Fruit fly (Drosophila melanogaster) whole organism, adult: ENCODE data around the gene QIL1.

Source experiments
- CG11617 ChIP-seq: fragments of 200-800 bp; sonication (Bioruptor generic); optimal IDR thresholded peaks from 2 replicates; lab custom pipeline; 2017; ENCODE audit warnings: mild to moderate bottlenecking, missing biosample characterization, missing genetic modification reagents, missing genetic modification characterization
- CG12768 ChIP-seq: fragments of 200-800 bp; sonication (Bioruptor generic); optimal IDR thresholded peaks from 2 replicates; lab custom pipeline; 2017; ENCODE audit warnings: missing biosample characterization, missing genetic modification characterization, mild to moderate bottlenecking, moderate library complexity, missing genetic modification reagents
- CG14711 ChIP-seq: fragments of 200-800 bp; sonication (Bioruptor generic); optimal IDR thresholded peaks from 2 replicates; lab custom pipeline; 2018; ENCODE audit warnings: missing biosample characterization, mild to moderate bottlenecking, missing genetic modification characterization, moderate library complexity
- CG1620 ChIP-seq: fragments of 200-800 bp; sonication (Bioruptor generic); optimal IDR thresholded peaks from 2 replicates; lab custom pipeline; 2016; ENCODE audit warnings: missing biosample characterization, missing genetic modification characterization
- CG33017 ChIP-seq: fragments of 200-800 bp; sonication (Bioruptor generic); optimal IDR thresholded peaks from 2 replicates; lab custom pipeline; 2018; ENCODE audit warnings: missing biosample characterization, mild to moderate bottlenecking, missing genetic modification characterization, moderate library complexity
- CG5204 ChIP-seq: fragments of 200-800 bp; sonication (Bioruptor generic); optimal IDR thresholded peaks from 2 replicates; lab custom pipeline; 2016; ENCODE audit warnings: missing biosample characterization, missing genetic modification characterization
- CG7045 ChIP-seq: fragments of 200-800 bp; sonication (Bioruptor generic); optimal IDR thresholded peaks from 2 replicates; lab custom pipeline; 2017; ENCODE audit warnings: missing biosample characterization, mild to moderate bottlenecking, missing genetic modification characterization
- CG7101 ChIP-seq: fragments of 200-800 bp; sonication (Bioruptor generic); optimal IDR thresholded peaks from 2 replicates; lab custom pipeline; 2018; ENCODE audit warnings: missing biosample characterization, mild to moderate bottlenecking, missing genetic modification characterization, moderate library complexity
- Clk ChIP-seq: fragments of 200-800 bp; sonication (Bioruptor generic); optimal IDR thresholded peaks from 2 replicates; lab custom pipeline; 2017; ENCODE audit warnings: missing biosample characterization, missing genetic modification characterization
- Crg-1 ChIP-seq: fragments of 200-800 bp; sonication (Bioruptor generic); optimal IDR thresholded peaks from 2 replicates; lab custom pipeline; 2016; ENCODE audit warnings: missing biosample characterization, missing genetic modification characterization
- Hr96 ChIP-seq: fragments of 200-800 bp; sonication (Bioruptor generic); optimal IDR thresholded peaks from 2 replicates; lab custom pipeline; 2016; ENCODE audit warnings: missing biosample characterization, missing genetic modification characterization
- Mnt ChIP-seq: fragments of 200-800 bp; sonication (Bioruptor generic); optimal IDR thresholded peaks from 2 replicates; lab custom pipeline; 2016; ENCODE audit warnings: missing biosample characterization, mild to moderate bottlenecking, missing genetic modification characterization
- bab1 ChIP-seq: fragments of 200-800 bp; sonication (Bioruptor generic); optimal IDR thresholded peaks from 3 replicates; lab custom pipeline; 2019; ENCODE audit warnings: missing biosample characterization, mild to moderate bottlenecking, missing genetic modification characterization, moderate library complexity
- cic ChIP-seq: fragments of 200-800 bp; sonication (Bioruptor generic); optimal IDR thresholded peaks from 2 replicates; lab custom pipeline; 2017; ENCODE audit warnings: missing biosample characterization, mild to moderate bottlenecking, missing genetic modification characterization, moderate library complexity
- cnc ChIP-seq, 2 experiments: fragments of >200 bp; optimal IDR thresholded peaks; 2 replicates each; lab custom pipeline; 2017
- kay ChIP-seq: fragments of 200-800 bp; sonication (Bioruptor generic); peaks from one replicate; lab custom pipeline; 2016; ENCODE audit warnings: missing biosample characterization, missing genetic modification characterization, borderline replicate concordance
- ovo ChIP-seq: fragments of 200-800 bp; sonication (Bioruptor generic); optimal IDR thresholded peaks from 2 replicates; lab custom pipeline; 2016; ENCODE audit warnings: missing biosample characterization, missing genetic modification characterization
- pad ChIP-seq: fragments of 200-800 bp; sonication (Bioruptor generic); optimal IDR thresholded peaks from 3 replicates; lab custom pipeline; 2017; ENCODE audit warnings: missing biosample characterization, missing genetic modification characterization, mild to moderate bottlenecking, moderate library complexity, missing genetic modification reagents
- tj ChIP-seq: fragments of 200-800 bp; sonication (Bioruptor generic); optimal IDR thresholded peaks from 3 replicates; lab custom pipeline; 2017; ENCODE audit warnings: missing biosample characterization, mild to moderate bottlenecking, missing genetic modification characterization, moderate library complexity
- toe ChIP-seq: fragments of 200-800 bp; sonication (Bioruptor generic); optimal IDR thresholded peaks from 2 replicates; lab custom pipeline; 2016; ENCODE audit warnings: missing biosample characterization, missing genetic modification characterization

Gene QIL1

DNA sequence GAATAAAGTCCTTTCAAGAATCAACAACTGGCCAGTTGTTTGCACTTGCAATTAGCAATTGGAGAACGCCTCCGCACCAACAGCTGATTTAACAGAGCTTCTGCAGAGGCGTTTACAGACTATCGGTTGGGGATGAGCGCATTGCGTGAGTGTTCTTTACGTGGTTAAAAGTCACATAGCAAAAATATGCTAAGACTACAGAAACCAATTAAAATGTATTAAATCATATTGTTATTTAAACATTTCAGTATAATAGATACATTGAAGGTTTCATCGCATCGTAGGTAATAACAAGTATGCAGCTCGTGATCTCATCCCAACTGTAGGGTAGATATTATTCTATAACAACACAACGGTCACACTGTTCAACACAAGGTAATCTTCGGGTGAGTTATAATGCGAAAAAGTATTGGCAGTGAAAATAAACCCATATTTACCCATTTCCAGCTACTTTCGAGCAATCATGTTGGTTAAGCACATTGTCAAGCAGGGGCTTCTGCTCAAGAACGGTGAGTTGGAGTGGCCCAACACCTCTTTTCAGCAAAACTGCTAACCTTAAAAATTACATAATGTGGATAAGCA, 40.5 kb upstream of the QIL1 start, which contains the start of the genes Sec3 and COX7B:
Gene Sec3 (minus strand): TSS at position 86 of the 582 bp plus-strand sequence.
Gene COX7B (plus strand): TSS at position 346 of the 582 bp plus-strand sequence.
- TF ChIP-seq Hr96 (GFP tag; lab: Kevin White, UChicago) (peak; percentile 51), CG33017 (tag; lab: Kevin White, UChicago) (peak; percentile 53), CG7045 (peak; percentile 45), CG1620 (peak; percentile 80), CG5204 (GFP tag; lab: Kevin White, UChicago) (no peak), cic (GFP tag; lab: Kevin White, UChicago) (no peak), Crg-1 (GFP tag; lab: Kevin White, UChicago) (peak; percentile 68), cnc (optimal IDR thresholded peaks at IDR 0.05; lab: Kevin White, UChicago) (no peak), CG7101 (tag; lab: Kevin White, UChicago) (peak; percentile 79), Mnt (GFP tag; lab: Kevin White, UChicago) (peak; percentile 72), CG12768 (GFP tag; lab: Kevin White, UChicago) (peak; percentile 64), CG14711 (peak; percentile 66), Clk (no peak), ovo (GFP tag; lab: Kevin White, UChicago) (peak; percentile 11), pad (GFP tag; lab: Kevin White, UChicago) (peak; percentile 51), tj (GFP tag; lab: Kevin White, UChicago) (peak; percentile 49), CG11617 (peak; percentile 67), bab1 (peak; percentile 87), toe (GFP tag; lab: Kevin White, UChicago) (peak; percentile 83), kay (no peak)

DNA sequence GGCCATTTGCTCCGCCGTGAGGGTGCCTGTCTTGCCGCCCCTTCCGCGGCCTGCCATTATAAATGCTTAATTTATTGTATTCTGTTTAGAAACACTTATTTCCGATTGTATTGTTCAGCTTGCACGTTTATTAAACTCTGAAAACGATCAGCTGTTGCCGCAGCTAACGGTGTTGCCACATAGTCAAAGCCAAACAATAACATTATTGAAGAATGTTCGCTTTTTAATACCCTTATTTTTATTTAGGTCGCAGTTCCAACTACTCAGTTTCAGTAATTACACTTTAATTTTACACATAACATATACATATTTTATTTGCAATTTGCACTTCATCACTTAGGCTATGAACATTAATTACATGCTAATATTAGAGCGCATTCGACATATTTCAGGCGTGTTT, 38.7 kb upstream of the QIL1 start, which contains the start of gene Polr3G:
Gene Polr3G (minus strand): TSS at position 118 of the 400 bp plus-strand sequence.
- TF ChIP-seq Mnt (GFP tag; lab: Kevin White, UChicago), result peak; percentile 4
- peak; percentile 21 for TF ChIP-seq bab1
- TF ChIP-seq CG7045, result no peak
- TF ChIP-seq CG7101 (tag; lab: Kevin White, UChicago), result peak; percentile 10
- TF ChIP-seq CG11617, result peak; percentile 18
- no peak for TF ChIP-seq kay
- TF ChIP-seq CG33017 (tag; lab: Kevin White, UChicago), result no peak

DNA sequence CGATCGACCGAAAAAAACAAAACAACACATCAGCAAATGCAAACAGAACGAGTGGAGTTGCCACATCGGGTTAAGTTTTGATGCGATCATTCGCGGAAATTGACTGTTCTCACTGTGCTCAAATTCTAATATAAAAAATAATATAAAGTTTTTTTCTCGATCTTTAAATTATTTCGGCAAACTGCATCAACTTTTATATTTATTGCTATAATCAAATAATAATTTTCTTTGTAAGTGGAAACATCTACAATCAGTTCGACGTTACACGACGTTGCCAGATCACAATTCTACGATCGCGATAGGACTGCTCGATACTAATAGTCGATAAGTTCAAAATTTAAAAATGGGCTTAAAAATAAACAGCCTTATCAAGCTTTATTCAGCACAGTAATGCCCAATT, 37.0 kb upstream of the QIL1 start, which contains the start of gene Gorab:
Gene Gorab (minus strand): TSS at position 58 of the 400 bp plus-strand sequence.
- TF ChIP-seq cic (GFP tag; lab: Kevin White, UChicago), result no peak
- TF ChIP-seq CG14711, result peak; percentile 82
- TF ChIP-seq Hr96 (GFP tag; lab: Kevin White, UChicago), result peak; percentile 55
- peak; percentile 87 for TF ChIP-seq CG1620
- TF ChIP-seq bab1, result peak; percentile 88
- TF ChIP-seq CG11617, result peak; percentile 74
- peak; percentile 58 for TF ChIP-seq Clk
- peak; percentile 73 for TF ChIP-seq CG7045
- TF ChIP-seq ovo (GFP tag; lab: Kevin White, UChicago), result peak; percentile 43
- TF ChIP-seq toe (GFP tag; lab: Kevin White, UChicago), result peak; percentile 76
- TF ChIP-seq CG33017 (tag; lab: Kevin White, UChicago), result peak; percentile 59
- TF ChIP-seq cnc (optimal IDR thresholded peaks at IDR 0.05; lab: Kevin White, UChicago), result no peak
- no peak for TF ChIP-seq CG5204 (GFP tag; lab: Kevin White, UChicago)
- peak; percentile 54 for TF ChIP-seq pad (GFP tag; lab: Kevin White, UChicago)
- TF ChIP-seq CG12768 (GFP tag; lab: Kevin White, UChicago), result peak; percentile 4
- TF ChIP-seq CG7101 (tag; lab: Kevin White, UChicago), result peak; percentile 79
- no peak for TF ChIP-seq kay
- peak; percentile 67 for TF ChIP-seq Crg-1 (GFP tag; lab: Kevin White, UChicago)
- peak; percentile 63 for TF ChIP-seq Mnt (GFP tag; lab: Kevin White, UChicago)
- TF ChIP-seq tj (GFP tag; lab: Kevin White, UChicago), result peak; percentile 61

DNA sequence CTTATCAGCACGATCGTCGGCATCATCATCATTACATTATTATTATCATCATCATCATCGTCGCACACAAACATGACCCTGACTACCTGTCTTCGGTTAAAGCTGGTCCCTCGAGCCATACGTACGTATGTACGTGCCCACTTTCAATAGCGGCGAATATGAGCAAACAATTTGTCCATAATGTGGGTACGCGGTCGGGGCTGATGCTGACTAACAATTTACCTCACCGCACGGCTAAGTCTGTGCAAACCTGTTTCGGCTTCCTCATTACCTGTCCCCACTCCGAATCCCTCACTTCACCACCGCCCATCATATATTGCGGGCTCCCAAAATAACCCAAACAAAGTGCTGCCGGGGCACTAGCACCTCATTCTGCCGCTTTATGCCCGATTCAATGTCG, 35.4 kb upstream of the QIL1 start:
- no peak for TF ChIP-seq CG14711
- TF ChIP-seq Clk, result no peak
- no peak for TF ChIP-seq tj (GFP tag; lab: Kevin White, UChicago)
- no peak for TF ChIP-seq Crg-1 (GFP tag; lab: Kevin White, UChicago)
- TF ChIP-seq kay, result no peak
- no peak for TF ChIP-seq CG12768 (GFP tag; lab: Kevin White, UChicago)
- no peak for TF ChIP-seq CG7101 (tag; lab: Kevin White, UChicago)
- TF ChIP-seq CG5204 (GFP tag; lab: Kevin White, UChicago), result no peak
- TF ChIP-seq CG33017 (tag; lab: Kevin White, UChicago), result no peak
- TF ChIP-seq CG7045, result no peak
- no peak for TF ChIP-seq toe (GFP tag; lab: Kevin White, UChicago)
- no peak for TF ChIP-seq cic (GFP tag; lab: Kevin White, UChicago)
- no peak for TF ChIP-seq bab1
- no peak for TF ChIP-seq ovo (GFP tag; lab: Kevin White, UChicago)

DNA sequence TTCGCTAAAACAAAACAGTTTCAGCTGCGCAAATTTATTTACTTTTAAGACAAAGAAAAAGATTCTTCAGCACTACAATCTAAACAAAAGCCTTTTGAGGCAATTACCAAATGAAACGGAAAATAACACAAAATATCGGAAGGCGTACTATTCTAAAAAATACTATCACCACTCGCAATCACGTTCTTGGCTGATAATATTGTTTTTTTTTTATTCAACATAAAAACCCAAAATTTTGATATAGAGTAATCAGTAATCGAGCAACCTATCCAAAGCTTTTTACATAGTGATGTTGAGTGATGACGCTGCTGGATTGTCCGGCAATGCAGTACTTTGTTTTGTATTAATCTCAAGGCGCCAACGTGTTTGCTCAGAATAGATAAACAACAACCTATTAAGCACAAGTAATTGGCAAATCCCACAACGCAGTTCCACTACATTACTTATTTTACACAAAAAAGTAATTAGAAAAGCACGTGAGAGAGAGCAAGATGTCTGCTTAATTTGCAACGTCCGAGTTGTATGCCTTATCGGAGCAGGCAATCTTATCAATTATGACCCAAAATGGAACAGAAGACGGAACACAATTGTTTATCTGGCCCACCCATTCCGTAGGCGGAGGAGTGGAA, 34.7 kb upstream of the QIL1 start:
- peak; percentile 52 for TF ChIP-seq CG33017 (tag; lab: Kevin White, UChicago)
- no peak for TF ChIP-seq Hr96 (GFP tag; lab: Kevin White, UChicago)
- peak; percentile 51 for TF ChIP-seq CG7101 (tag; lab: Kevin White, UChicago)
- peak; percentile 17 for TF ChIP-seq CG11617
- no peak for TF ChIP-seq bab1
- TF ChIP-seq CG7045, result peak; percentile 40
- TF ChIP-seq kay, result no peak
- TF ChIP-seq CG1620, result no peak
- TF ChIP-seq tj (GFP tag; lab: Kevin White, UChicago), result peak; percentile 13
- peak; percentile 15 for TF ChIP-seq Clk
- TF ChIP-seq toe (GFP tag; lab: Kevin White, UChicago), result no peak
- no peak for TF ChIP-seq Crg-1 (GFP tag; lab: Kevin White, UChicago)
- TF ChIP-seq CG5204 (GFP tag; lab: Kevin White, UChicago), result no peak
- TF ChIP-seq Mnt (GFP tag; lab: Kevin White, UChicago), result peak; percentile 66
- TF ChIP-seq ovo (GFP tag; lab: Kevin White, UChicago), result no peak
- peak; percentile 9 for TF ChIP-seq CG12768 (GFP tag; lab: Kevin White, UChicago)
- TF ChIP-seq pad (GFP tag; lab: Kevin White, UChicago), result peak; percentile 22
- TF ChIP-seq CG14711, result peak; percentile 24
- TF ChIP-seq cnc (optimal IDR thresholded peaks at IDR 0.05; lab: Kevin White, UChicago), result peak in 1 of 2 experiments; percentile 26
- peak; percentile 84 for TF ChIP-seq cic (GFP tag; lab: Kevin White, UChicago)
